Worm (Caenorhabditis elegans) whole organism, L4/young adult: ENCODE data around the gene lin-13.

ENCODE experiments used
- W03F9.2 ChIP-seq: fragments of 150-350 bp; optimal IDR thresholded peaks from 2 replicates; lab custom pipeline; 2014; ENCODE audit warnings: missing biosample characterization, missing genetic modification characterization
- dao-5 ChIP-seq: sonication (generic microtip); optimal IDR thresholded peaks from 2 replicates; lab custom pipeline; 2016; ENCODE audit warnings: missing genotype, missing genetic modification characterization, moderate library complexity, missing compliant biosample characterization
- him-1 ChIP-seq: sonication (generic microtip); optimal IDR thresholded peaks from 2 replicates; lab custom pipeline; 2016; ENCODE audit warnings: missing genotype, missing genetic modification reagents, missing genetic modification characterization, missing compliant biosample characterization

DNA sequence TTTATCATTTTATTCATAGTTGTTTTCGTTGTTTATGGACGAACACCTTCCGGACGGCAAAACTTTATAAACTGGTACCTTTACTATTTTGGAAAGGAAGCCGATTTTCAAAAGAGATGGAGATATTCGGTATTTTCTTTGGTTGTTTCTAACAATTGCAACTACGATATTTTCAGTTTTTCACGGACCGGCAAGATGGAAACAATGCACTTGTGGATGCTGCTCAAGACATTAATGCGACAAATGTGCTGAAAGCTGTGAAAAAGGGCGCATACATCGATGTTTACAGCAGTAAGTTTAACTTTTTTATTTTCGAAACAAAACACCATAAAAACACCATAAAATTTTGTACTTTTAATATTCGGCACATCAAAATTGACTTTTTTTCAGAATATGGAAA, 43.4 kb downstream of the lin-13 start:
- TF ChIP-seq dao-5 (tag; lab: Kevin White, UChicago): no peak
- no peak for TF ChIP-seq him-1
- TF ChIP-seq W03F9.2 (tag; lab: Kevin White, UChicago): no peak
